Fruit fly (Drosophila melanogaster): ENCODE results near the gene Sugb.

DNA sequence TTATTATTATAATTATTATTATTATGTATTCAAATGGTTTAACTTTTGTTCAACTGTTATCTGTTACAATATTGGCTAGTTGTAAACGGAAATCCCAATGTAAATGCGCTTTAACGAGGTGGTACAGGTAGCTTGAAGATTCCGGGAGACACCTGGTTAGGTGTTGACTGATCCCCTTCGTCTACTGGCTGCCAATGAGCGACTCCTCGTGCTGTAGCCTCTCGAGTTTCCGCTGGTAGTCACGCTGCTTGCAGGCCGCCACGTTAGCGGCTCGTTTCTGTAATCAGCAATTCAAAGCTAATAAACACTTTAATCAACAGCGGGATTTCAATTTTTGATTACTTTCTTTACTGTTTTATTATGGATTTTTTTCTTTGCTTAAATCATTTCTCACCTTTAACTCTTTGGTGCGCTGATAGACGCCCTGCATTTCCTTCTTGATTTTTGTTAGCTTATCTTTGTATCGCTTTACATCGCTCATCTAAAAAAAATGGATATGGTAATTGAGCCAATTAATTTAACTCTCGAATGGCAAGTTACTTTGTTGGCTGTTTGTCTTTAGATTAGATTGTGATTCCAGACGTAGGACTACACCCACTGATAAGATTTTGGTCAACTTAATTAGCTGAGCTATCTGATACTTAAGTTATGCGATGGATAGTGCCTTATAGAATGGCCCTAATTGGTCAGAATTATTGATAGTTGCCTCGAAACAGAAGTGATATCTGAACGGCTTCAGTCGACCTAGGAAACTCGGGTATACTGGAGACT lies 6.2 kb downstream of the Sugb start:
- TF ChIP-seq pan (optimal IDR thresholded peaks at IDR 0.05) (no peak), EcR (GFP tag; optimal IDR thresholded peaks at IDR 0.05) (no peak), psq (optimal IDR thresholded peaks at IDR 0.05) (no peak), CG8478 (optimal IDR thresholded peaks at IDR 0.05) (no peak), Dll (optimal IDR thresholded peaks at IDR 0.05) (no peak)
